Worm (Caenorhabditis elegans) whole organism, L4/young adult: Measurements from ENCODE around the gene snx-17.

Experiments used
- W03F9.2 ChIP-seq: fragments of 150-350 bp; optimal IDR thresholded peaks from 2 replicates; lab custom pipeline; 2014; ENCODE audit warnings: missing biosample characterization, missing genetic modification characterization
- dao-5 ChIP-seq: sonication (generic microtip); optimal IDR thresholded peaks from 2 replicates; lab custom pipeline; 2016; ENCODE audit warnings: missing genotype, missing genetic modification characterization, moderate library complexity, missing compliant biosample characterization
- him-1 ChIP-seq: sonication (generic microtip); optimal IDR thresholded peaks from 2 replicates; lab custom pipeline; 2016; ENCODE audit warnings: missing genotype, missing genetic modification reagents, missing genetic modification characterization, missing compliant biosample characterization

Gene snx-17

ce11 chrX:13122191-13122590, at the start of gene snx-17:
TSS of gene snx-17 (minus strand) at chrX:13122291.
- TF ChIP-seq W03F9.2 (tag; lab: Kevin White, UChicago): no peak
- TF ChIP-seq dao-5 (tag; lab: Kevin White, UChicago): no peak
- no peak for TF ChIP-seq him-1 (tag; lab: Kevin White, UChicago)

- TF ChIP-seq him-1 (tag; lab: Kevin White, UChicago) (peak; percentile 65), dao-5 (tag; lab: Kevin White, UChicago) (no peak)
These were observed 49.1 kb upstream of the snx-17 start for ce11 chrX:13171206-13171605.

- TF ChIP-seq dao-5 (tag; lab: Kevin White, UChicago) (no peak), him-1 (tag; lab: Kevin White, UChicago) (no peak), W03F9.2 (tag; lab: Kevin White, UChicago) (no peak)
These were observed 48.7 kb upstream of the snx-17 start for ce11 chrX:13170804-13171203.

ce11 chrX:13169975-13170374, 47.9 kb upstream of the snx-17 start, which contains the start of gene mob-2:
TSS of gene mob-2 (minus strand) at chrX:13170075.
- TF ChIP-seq W03F9.2 (tag; lab: Kevin White, UChicago) (no peak), dao-5 (tag; lab: Kevin White, UChicago) (no peak), him-1 (tag; lab: Kevin White, UChicago) (no peak)

- TF ChIP-seq dao-5 (tag; lab: Kevin White, UChicago): no peak
- no peak for TF ChIP-seq him-1 (tag; lab: Kevin White, UChicago)
- TF ChIP-seq W03F9.2 (tag; lab: Kevin White, UChicago): no peak
These were observed 47.0 kb upstream of the snx-17 start for ce11 chrX:13169133-13169532.

DNA sequence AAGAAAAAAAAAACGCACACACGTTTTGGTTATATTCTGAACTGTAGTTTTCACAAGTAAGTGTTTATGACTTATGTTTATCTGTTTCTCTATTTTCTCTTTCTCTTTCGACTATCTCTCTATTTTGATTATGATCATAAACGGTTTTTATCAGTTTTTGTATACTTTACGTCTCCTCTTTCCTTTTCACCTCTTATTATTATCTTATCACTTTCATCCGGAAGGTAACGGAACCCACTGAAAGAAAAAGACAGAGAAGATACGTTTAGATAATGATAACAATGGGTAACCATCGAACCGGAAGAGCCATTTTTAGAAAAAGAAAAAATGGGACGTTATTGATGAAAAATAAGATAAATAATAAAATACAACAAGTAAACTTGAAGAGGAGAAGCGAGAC, 43.6 kb upstream of the snx-17 start:
- no peak for TF ChIP-seq dao-5 (tag; lab: Kevin White, UChicago)
- no peak for TF ChIP-seq W03F9.2 (tag; lab: Kevin White, UChicago)
- no peak for TF ChIP-seq him-1 (tag; lab: Kevin White, UChicago)

DNA sequence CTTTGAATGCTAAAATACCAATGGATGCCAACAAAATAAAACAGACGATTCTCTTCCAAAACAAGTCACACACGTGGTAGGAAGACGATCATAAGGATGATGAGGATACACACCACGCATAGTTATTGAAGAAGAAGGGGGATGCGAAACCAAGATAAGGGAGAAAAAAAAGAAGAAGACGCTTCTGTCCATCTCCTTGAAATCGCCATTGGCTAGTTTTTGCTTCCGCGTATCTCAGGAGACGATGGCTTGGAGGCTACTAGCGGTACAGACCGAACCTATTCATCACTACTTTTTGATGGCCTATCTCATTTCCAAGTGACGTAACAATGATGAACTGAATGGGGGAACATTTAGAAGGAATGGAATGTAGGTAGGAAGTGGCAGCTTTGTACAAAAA, 42.2 kb upstream of the snx-17 start:
- TF ChIP-seq W03F9.2 (tag; lab: Kevin White, UChicago) (no peak), him-1 (tag; lab: Kevin White, UChicago) (no peak), dao-5 (tag; lab: Kevin White, UChicago) (no peak)

DNA sequence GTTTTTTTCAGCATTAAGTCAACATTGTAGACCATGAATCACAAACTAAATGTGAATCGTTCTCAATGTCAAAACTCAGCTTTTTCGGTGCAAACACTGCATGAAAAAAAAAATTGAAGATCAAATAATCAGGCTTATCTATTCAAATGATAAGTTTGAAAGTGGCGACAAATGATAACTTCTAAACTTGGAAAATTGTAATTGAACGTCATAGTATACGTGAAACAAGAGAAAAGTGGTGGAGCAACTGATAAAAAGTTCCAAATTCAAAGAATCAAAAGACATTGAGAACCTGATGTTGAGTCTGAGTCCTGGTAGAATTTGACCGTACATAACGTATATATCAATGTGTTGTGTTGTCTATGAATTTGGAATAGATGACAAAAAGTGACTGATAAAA, 41.1 kb upstream of the snx-17 start:
- TF ChIP-seq him-1 (tag; lab: Kevin White, UChicago) (no peak), dao-5 (tag; lab: Kevin White, UChicago) (no peak), W03F9.2 (tag; lab: Kevin White, UChicago) (no peak)

ce11 chrX:13162351-13163038, 40.4 kb upstream of the snx-17 start:
- TF ChIP-seq dao-5 (tag; lab: Kevin White, UChicago): no peak
- TF ChIP-seq W03F9.2 (tag; lab: Kevin White, UChicago): no peak
- TF ChIP-seq him-1 (tag; lab: Kevin White, UChicago): no peak

DNA sequence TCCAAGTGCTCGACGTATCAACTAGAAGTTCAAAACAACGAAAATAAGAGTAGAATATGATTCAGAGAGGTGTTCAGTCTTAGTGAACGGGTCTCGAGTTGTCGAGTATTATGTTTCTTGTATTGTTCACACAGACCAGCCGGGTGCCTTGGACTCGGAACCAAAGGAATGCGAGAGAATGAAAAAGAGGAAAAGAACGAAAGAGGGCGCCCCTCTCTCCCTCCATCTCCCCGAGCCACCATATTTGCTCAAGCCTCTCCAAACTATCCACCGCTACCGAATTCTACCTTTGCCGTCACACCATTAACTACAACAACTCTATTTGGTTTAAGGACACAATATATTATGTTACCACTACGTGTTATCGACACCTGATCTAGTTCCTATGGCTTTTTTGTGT, 39.7 kb upstream of the snx-17 start:
- TF ChIP-seq W03F9.2 (tag; lab: Kevin White, UChicago) (no peak), him-1 (tag; lab: Kevin White, UChicago) (no peak), dao-5 (tag; lab: Kevin White, UChicago) (no peak)

DNA sequence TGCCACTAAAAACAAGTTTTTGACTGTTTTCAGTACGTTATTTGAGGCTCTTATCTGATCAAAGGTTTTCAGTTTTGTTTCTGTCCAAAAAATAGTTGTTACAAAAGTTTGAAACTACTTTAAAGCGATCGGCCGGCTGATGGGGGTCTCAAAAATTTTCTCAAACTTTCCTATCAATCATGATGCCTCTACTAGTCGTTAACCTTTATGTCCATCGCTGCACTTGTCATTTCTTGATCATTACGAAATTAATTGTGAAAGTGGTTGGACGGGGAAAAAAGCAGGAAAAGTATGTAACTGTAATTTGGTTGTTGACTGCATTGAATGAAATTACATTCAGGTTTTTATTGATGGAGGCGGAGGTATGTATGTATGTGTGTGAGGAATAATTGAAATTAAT, 37.8 kb upstream of the snx-17 start:
- no peak for TF ChIP-seq dao-5 (tag; lab: Kevin White, UChicago)
- TF ChIP-seq W03F9.2 (tag; lab: Kevin White, UChicago): no peak
- TF ChIP-seq him-1 (tag; lab: Kevin White, UChicago): no peak

ce11 chrX:13159005-13159404, 36.9 kb upstream of the snx-17 start:
- no peak for TF ChIP-seq dao-5 (tag; lab: Kevin White, UChicago)
- TF ChIP-seq him-1 (tag; lab: Kevin White, UChicago): no peak
- TF ChIP-seq W03F9.2 (tag; lab: Kevin White, UChicago): no peak

DNA sequence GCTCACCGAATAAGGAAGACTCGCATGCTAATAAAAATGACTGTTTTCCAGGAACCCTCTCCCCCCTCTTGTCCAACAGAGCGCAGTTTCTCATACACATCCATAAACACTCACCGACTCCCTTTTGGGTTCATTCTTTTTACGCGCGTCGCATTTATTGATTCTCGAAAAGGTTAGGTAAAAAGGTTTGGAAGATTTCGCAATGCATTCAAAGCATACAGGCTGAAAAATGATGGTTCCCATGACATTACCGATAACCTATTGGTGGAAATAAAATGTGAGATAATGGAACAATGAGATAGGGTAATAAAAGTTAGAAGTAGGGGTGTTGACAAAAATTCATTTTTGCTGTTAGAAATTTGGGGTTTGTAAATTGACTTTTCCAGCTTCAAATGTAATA, 36.4 kb upstream of the snx-17 start:
- TF ChIP-seq him-1 (tag; lab: Kevin White, UChicago) (no peak), dao-5 (tag; lab: Kevin White, UChicago) (no peak), W03F9.2 (tag; lab: Kevin White, UChicago) (no peak)

DNA sequence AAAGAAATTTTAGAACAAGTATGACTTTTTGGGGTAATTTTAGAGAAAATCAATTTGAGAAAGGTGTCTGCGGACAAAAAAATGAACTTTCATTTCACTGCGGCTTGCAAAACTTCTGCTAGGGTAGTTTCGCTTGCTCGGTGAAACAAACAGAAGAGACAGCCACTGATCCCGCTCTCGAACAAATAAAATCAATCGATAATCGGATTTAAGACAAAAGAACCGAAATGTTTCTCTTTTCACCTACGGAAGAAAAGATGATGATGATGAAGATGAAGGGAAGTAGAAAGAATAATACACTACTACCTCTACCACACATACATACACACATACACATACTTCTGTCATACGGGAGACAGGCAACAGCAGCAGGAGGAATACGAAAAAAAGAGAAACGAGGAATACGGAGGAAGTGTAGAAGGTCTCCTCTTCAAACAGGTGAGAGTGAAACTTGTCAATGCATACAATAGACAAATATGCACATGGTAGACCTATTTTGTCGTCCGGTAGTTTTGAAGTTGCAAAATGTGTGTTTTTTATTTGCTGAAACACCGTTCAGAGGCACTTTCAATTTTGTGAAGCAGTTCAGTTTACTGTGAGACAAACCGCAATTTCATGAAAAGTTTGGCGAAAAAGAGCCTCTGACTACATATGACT, 35.1 kb upstream of the snx-17 start:
- no peak for TF ChIP-seq him-1 (tag; lab: Kevin White, UChicago)
- no peak for TF ChIP-seq dao-5 (tag; lab: Kevin White, UChicago)
- TF ChIP-seq W03F9.2 (tag; lab: Kevin White, UChicago): no peak
